5 fruit fly cellular contexts compared by ENCODE assay signal in the genomic region with DNA sequence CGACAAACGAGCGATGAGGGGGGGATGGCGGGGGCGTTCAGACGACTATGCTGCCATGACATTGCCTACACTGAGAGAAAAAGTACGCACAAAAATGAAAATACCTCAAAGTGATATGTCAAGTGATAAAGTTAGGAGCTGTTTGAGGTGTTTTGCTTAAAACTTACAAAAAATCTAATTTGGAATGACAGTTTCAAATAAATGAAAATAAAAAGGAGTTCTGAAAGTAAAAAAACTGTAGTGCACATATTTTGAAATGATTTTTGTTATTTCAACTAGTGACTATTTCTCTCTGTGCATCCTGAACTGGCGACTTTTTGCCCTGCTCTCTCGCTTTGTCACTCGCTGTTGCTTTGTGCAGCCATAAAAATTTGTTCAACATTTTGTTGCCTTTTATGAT.
TF ChIP-seq lines count a peak whose summit lies in the region.

No protein-coding gene starts in this region.

- no peak for TF ChIP-seq CTCF in whole organism, embryonic (GFP tag; optimal IDR thresholded peaks at IDR 0.05; lab: Kevin White, UChicago)

TF ChIP-seq in whole organism, adult, 20 proteins besides CTCF, POLR2A, EP300 and RAD21:
- no peak for TF ChIP-seq CG12768 (GFP tag; optimal IDR thresholded peaks at IDR 0.05; lab: Kevin White, UChicago)
- TF ChIP-seq Hr96 (GFP tag; optimal IDR thresholded peaks at IDR 0.05; lab: Kevin White, UChicago): peak; percentile 11

TF ChIP-seq in whole organism, embryonic, 481 proteins besides CTCF, POLR2A, EP300 and RAD21 (continues in another document):
- TF ChIP-seq CG6854 (GFP tag; optimal IDR thresholded peaks at IDR 0.05; lab: Kevin White, UChicago) (no peak), CG8944 (GFP tag; optimal IDR thresholded peaks at IDR 0.05; lab: Kevin White, UChicago) (no peak), gem (tag; optimal IDR thresholded peaks at IDR 0.05; lab: Kevin White, UChicago) (peak; percentile 59), CG12104 (GFP tag; optimal IDR thresholded peaks at IDR 0.05; lab: Kevin White, UChicago) (no peak), CG1647 (GFP tag; optimal IDR thresholded peaks at IDR 0.05; lab: Kevin White, UChicago) (no peak), Sox102F (GFP tag; optimal IDR thresholded peaks at IDR 0.05; lab: Kevin White, UChicago) (peak; percentile 44), Hmr (GFP tag; optimal IDR thresholded peaks at IDR 0.05; lab: Kevin White, UChicago) (peak; percentile 22), Rfx (GFP tag; IDR thresholded peaks at IDR 0.05; lab: Robert Waterston, UW) (peak; percentile 37; the same call in 1 of the 2 replicates), CG11504 (tag; optimal IDR thresholded peaks at IDR 0.05; lab: Kevin White, UChicago) (peak; percentile 50), amos (GFP tag; IDR thresholded peaks at IDR 0.05; lab: Robert Waterston, UW; ENCODE audit: partially characterized antibody) (no peak), tup (GFP tag; optimal IDR thresholded peaks at IDR 0.05; lab: Kevin White, UChicago) (no peak), CoRest (tag; optimal IDR thresholded peaks at IDR 0.05; lab: Kevin White, UChicago) (peak; percentile 3), lab (GFP tag; optimal IDR thresholded peaks at IDR 0.05; lab: Kevin White, UChicago) (peak; percentile 56), Oli (tag; optimal IDR thresholded peaks at IDR 0.05; lab: Kevin White, UChicago) (peak; percentile 37), ind (GFP tag; optimal IDR thresholded peaks at IDR 0.05; lab: Kevin White, UChicago) (peak; percentile 3), dm (GFP tag; optimal IDR thresholded peaks at IDR 0.05; lab: Kevin White, UChicago) (no peak), CG15011 (GFP tag; optimal IDR thresholded peaks at IDR 0.05; lab: Kevin White, UChicago) (no peak), Ptx1 (GFP tag; IDR thresholded peaks at IDR 0.05; lab: Robert Waterston, UW) (0 out of 2 replicates have a peak, but pooled peaks have one; percentile 16), zfh2 (GFP tag; optimal IDR thresholded peaks at IDR 0.05; lab: Kevin White, UChicago) (no peak), CG30403 (GFP tag; optimal IDR thresholded peaks at IDR 0.05; lab: Kevin White, UChicago) (peak; percentile 34)

TF ChIP-seq in whole organism, prepupa, 60 proteins besides CTCF, POLR2A, EP300 and RAD21 (continues in another document):
- TF ChIP-seq fd59A (GFP tag; optimal IDR thresholded peaks at IDR 0.05; lab: Kevin White, UChicago) (no peak), eg (GFP tag; IDR thresholded peaks at IDR 0.05; lab: Robert Waterston, UW) (no peak), Sox15 (GFP tag; optimal IDR thresholded peaks at IDR 0.05; lab: Kevin White, UChicago) (no peak), CG4318 (GFP tag; optimal IDR thresholded peaks at IDR 0.05; lab: Kevin White, UChicago) (peak; percentile 22), Lpt (GFP tag; optimal IDR thresholded peaks at IDR 0.05; lab: Kevin White, UChicago) (no peak), CG8119 (GFP tag; IDR thresholded peaks at IDR 0.05; lab: Robert Waterston, UW) (no peak), CG6276 (GFP tag; optimal IDR thresholded peaks at IDR 0.05; lab: Kevin White, UChicago) (no peak), fd85E (GFP tag; optimal IDR thresholded peaks at IDR 0.05; lab: Kevin White, UChicago) (no peak), CG11762 (GFP tag; optimal IDR thresholded peaks at IDR 0.05; lab: Kevin White, UChicago; ENCODE audit: insufficient read depth) (no peak), svp (GFP tag; lab: Kevin White, UChicago) (peak; percentile 82), CG3032 (tag; optimal IDR thresholded peaks at IDR 0.05; lab: Kevin White, UChicago) (no peak), esn (GFP tag; optimal IDR thresholded peaks at IDR 0.05; lab: Kevin White, UChicago) (no peak), Smox (GFP tag; optimal IDR thresholded peaks at IDR 0.05; lab: Kevin White, UChicago) (peak; percentile 2), Hr39 (GFP tag; optimal IDR thresholded peaks at IDR 0.05; lab: Kevin White, UChicago) (peak; percentile 20), pdm3 (GFP tag; optimal IDR thresholded peaks at IDR 0.05; lab: Kevin White, UChicago) (no peak), CG10631 (GFP tag; optimal IDR thresholded peaks at IDR 0.05; lab: Kevin White, UChicago) (peak; percentile 14), CG1621 (tag; optimal IDR thresholded peaks at IDR 0.05; lab: Kevin White, UChicago) (no peak), CG31627 (GFP tag; optimal IDR thresholded peaks at IDR 0.05; lab: Kevin White, UChicago) (peak; percentile 19), CG3919 (GFP tag; optimal IDR thresholded peaks at IDR 0.05; lab: Kevin White, UChicago) (peak; percentile 18), CG9139 (GFP tag; optimal IDR thresholded peaks at IDR 0.05; lab: Kevin White, UChicago) (no peak), Hr38 (GFP tag; optimal IDR thresholded peaks at IDR 0.05; lab: Kevin White, UChicago) (no peak), dac (GFP tag; optimal IDR thresholded peaks at IDR 0.05; lab: Kevin White, UChicago) (no peak), Gug (GFP tag; IDR thresholded peaks at IDR 0.05; lab: Robert Waterston, UW) (no peak)

TF ChIP-seq in whole organism, pupa, 21 proteins besides CTCF, POLR2A, EP300 and RAD21:
- TF ChIP-seq CG15710 (tag; optimal IDR thresholded peaks at IDR 0.05; lab: Kevin White, UChicago) (peak; percentile 21), CG8159 (tag; optimal IDR thresholded peaks at IDR 0.05; lab: Kevin White, UChicago) (peak; percentile 48), CG10348 (GFP tag; IDR thresholded peaks at IDR 0.05; lab: Robert Waterston, UW) (no peak), CG8301 (tag; optimal IDR thresholded peaks at IDR 0.05; lab: Kevin White, UChicago) (peak; percentile 0), CG12605 (GFP tag; IDR thresholded peaks at IDR 0.05; lab: Robert Waterston, UW) (no peak), CG13204 (GFP tag; optimal IDR thresholded peaks at IDR 0.05; lab: Kevin White, UChicago) (no peak), D1 (tag; optimal IDR thresholded peaks at IDR 0.05; lab: Kevin White, UChicago) (no peak), Snoo (tag; optimal IDR thresholded peaks at IDR 0.05; lab: Kevin White, UChicago) (no peak), gl (tag; optimal IDR thresholded peaks at IDR 0.05; lab: Kevin White, UChicago) (no peak), CG32121 (GFP tag; IDR thresholded peaks at IDR 0.05; lab: Robert Waterston, UW) (no peak), CG9948 (tag; optimal IDR thresholded peaks at IDR 0.05; lab: Kevin White, UChicago) (peak; percentile 37), CG14655 (GFP tag; optimal IDR thresholded peaks at IDR 0.05; lab: Kevin White, UChicago) (peak; percentile 37), Ets98B (GFP tag; IDR thresholded peaks at IDR 0.05; lab: Robert Waterston, UW) (no peak), EcR (GFP tag; optimal IDR thresholded peaks at IDR 0.05; lab: Kevin White, UChicago) (no peak), CG17806 (tag; optimal IDR thresholded peaks at IDR 0.05; lab: Kevin White, UChicago) (peak; percentile 22), fd96Ca (GFP tag; IDR thresholded peaks at IDR 0.05; lab: Robert Waterston, UW) (no peak), CG4496 (GFP tag; IDR thresholded peaks at IDR 0.05; lab: Robert Waterston, UW) (no peak)

TF ChIP-seq in whole organism, wandering third instar larva, 38 proteins besides CTCF, POLR2A, EP300 and RAD21:
- no peak for TF ChIP-seq OdsH (GFP tag; optimal IDR thresholded peaks at IDR 0.05; lab: Kevin White, UChicago)
- peak in 1 of 2 experiments; percentile 5 for TF ChIP-seq foxo (GFP tag; optimal IDR thresholded peaks at IDR 0.05; lab: Kevin White, UChicago)
- TF ChIP-seq fru (GFP tag; optimal IDR thresholded peaks at IDR 0.05; lab: Kevin White, UChicago): peak; percentile 6
